Worm (Caenorhabditis elegans) whole organism, L4 larva: ENCODE data around the gene spsb-1.
A peak's percentile ranks its signal among the peaks of the same experiment; 100 is the strongest.

Source experiments
- F26F4.8 ChIP-seq: fragments of 200-800 bp; sonication (Bioruptor generic); conservative IDR thresholded peaks from 2 replicates; pipeline ENCODE4 v1.3.6; 2022; ENCODE audit warnings: missing genetic modification characterization, missing compliant biosample characterization
- R02D3.7 ChIP-seq: fragments of 150-350 bp; sonication (generic microtip); optimal IDR thresholded peaks from 3 replicates; lab custom pipeline; 2014; ENCODE audit warnings: missing biosample characterization, missing genetic modification characterization
- T26A8.4 ChIP-seq: fragments of 200-800 bp; sonication (Bioruptor generic); IDR thresholded peaks from 2 replicates; pipeline ENCODE4 v1.3.6; 2022; ENCODE audit warnings: missing genetic modification characterization, missing compliant biosample characterization
- ZK337.2 ChIP-seq: fragments of 200-800 bp; sonication (Bioruptor generic); IDR thresholded peaks from 2 replicates; pipeline ENCODE4 v1.3.6; 2022; ENCODE audit warnings: missing genetic modification reagents, missing genetic modification characterization, missing compliant biosample characterization
- aha-1 ChIP-seq: fragments of 150-350 bp; peaks from one replicate; lab custom pipeline; 2014; ENCODE audit warnings: missing biosample characterization, missing genetic modification characterization
- ama-1 ChIP-seq: fragments of 150-350 bp; optimal IDR thresholded peaks from 2 replicates; lab custom pipeline; 2014; ENCODE audit warnings: inconsistent platforms, mixed read lengths
- arid-1 ChIP-seq: fragments of 200-800 bp; sonication (Bioruptor generic); conservative IDR thresholded peaks from 2 replicates; pipeline ENCODE4 v1.3.6; 2022; ENCODE audit warnings: missing genetic modification reagents, missing genetic modification characterization, missing compliant biosample characterization
- ceh-62 ChIP-seq: sonication (generic microtip); optimal IDR thresholded peaks from 2 replicates; lab custom pipeline; 2017; ENCODE audit warnings: missing biosample characterization, missing genetic modification characterization
- cey-2 ChIP-seq: sonication (generic microtip); optimal IDR thresholded peaks from 3 replicates; lab custom pipeline; 2017; ENCODE audit warnings: missing genetic modification characterization, mild to moderate bottlenecking, missing compliant biosample characterization, antibody characterized with exemption, borderline replicate concordance; ENCODE audit not compliant: insufficient read depth
- ctbp-1 ChIP-seq: fragments of 200-800 bp; sonication (Bioruptor generic); IDR thresholded peaks from 2 replicates; pipeline ENCODE4 v1.3.6; 2022; ENCODE audit warnings: missing genetic modification reagents, missing genetic modification characterization, missing compliant biosample characterization
- daf-12 ChIP-seq: fragments of 150-350 bp; optimal IDR thresholded peaks from 2 replicates; lab custom pipeline; 2014; ENCODE audit warnings: missing biosample characterization, missing genetic modification reagents, missing genetic modification characterization
- daf-16 ChIP-seq, 3 experiments: sonication (generic microtip); optimal IDR thresholded peaks; 2 replicates each; lab custom pipeline; 2016 to 2017; ENCODE audit warnings: missing genetic modification characterization in 3 of 3, missing genetic modification reagents in 3 of 3, mild to moderate bottlenecking in 2 of 3, missing compliant biosample characterization in 2 of 3, missing biosample characterization in 1 of 3, moderate library complexity in 1 of 3
- duxl-1 ChIP-seq: sonication (generic microtip); optimal IDR thresholded peaks from 2 replicates; lab custom pipeline; 2016; ENCODE audit warnings: mild to moderate bottlenecking, missing genetic modification characterization, moderate library complexity, missing compliant biosample characterization; ENCODE audit not compliant: poor library complexity
- egl-43 ChIP-seq: fragments of 200-800 bp; sonication (Bioruptor generic); IDR thresholded peaks from 2 replicates; pipeline ENCODE4 v1.3.6; 2022; ENCODE audit warnings: missing genetic modification reagents, missing genetic modification characterization, missing compliant biosample characterization
- gei-8 ChIP-seq: fragments of 200-800 bp; sonication (Bioruptor generic); optimal IDR thresholded peaks from 2 replicates; lab custom pipeline; 2018; ENCODE audit warnings: mild to moderate bottlenecking, missing genetic modification characterization, missing compliant biosample characterization
- hlh-11 ChIP-seq: fragments of 200-800 bp; sonication (Bioruptor generic); optimal IDR thresholded peaks from 2 replicates; lab custom pipeline; 2018; ENCODE audit warnings: mild to moderate bottlenecking, missing genetic modification characterization, missing compliant biosample characterization
- hmg-1.1 ChIP-seq: fragments of 200-800 bp; sonication (Bioruptor generic); IDR thresholded peaks from 2 replicates; pipeline ENCODE4 v1.3.6; 2022; ENCODE audit warnings: missing genetic modification reagents, missing genetic modification characterization, missing compliant biosample characterization
- jun-1 ChIP-seq: fragments of 150-350 bp; optimal IDR thresholded peaks from 2 replicates; lab custom pipeline; 2014; ENCODE audit warnings: missing biosample characterization, missing genetic modification reagents, missing genetic modification characterization
- lin-38 ChIP-seq: fragments of 200-800 bp; sonication (Bioruptor generic); IDR thresholded peaks from 2 replicates; pipeline ENCODE4 v1.3.6; 2022; ENCODE audit warnings: missing genetic modification reagents, missing genetic modification characterization, missing compliant biosample characterization
- madf-9 ChIP-seq: fragments of 200-800 bp; sonication (Bioruptor generic); conservative IDR thresholded peaks from 2 replicates; pipeline ENCODE4 v1.3.6; 2022; ENCODE audit warnings: missing genetic modification reagents, missing genetic modification characterization, missing compliant biosample characterization
- mdl-1 ChIP-seq, 2 experiments: fragments of 150-350 bp in 1 of 2; sonication (generic microtip) in 1 of 2; optimal IDR thresholded peaks; 2 replicates each; lab custom pipeline; 2014 to 2017; ENCODE audit warnings: missing biosample characterization in 2 of 2, missing genetic modification characterization in 2 of 2
- mep-1 ChIP-seq: fragments of 150-350 bp; sonication (generic microtip); optimal IDR thresholded peaks from 3 replicates; lab custom pipeline; 2014; ENCODE audit warnings: missing biosample characterization, missing genetic modification characterization
- mxl-2 ChIP-seq: fragments of 200-800 bp; sonication (Bioruptor generic); conservative IDR thresholded peaks from 2 replicates; pipeline ENCODE4 v1.3.6; 2022; ENCODE audit warnings: missing genetic modification reagents, missing genetic modification characterization, missing compliant biosample characterization
- mxl-3 ChIP-seq: fragments of 200-800 bp; sonication (Bioruptor generic); optimal IDR thresholded peaks from 2 replicates; lab custom pipeline; 2018; ENCODE audit warnings: mild to moderate bottlenecking, missing genetic modification characterization, missing compliant biosample characterization
- nhr-11 ChIP-seq: fragments of 150-350 bp; optimal IDR thresholded peaks from 2 replicates; lab custom pipeline; 2014; ENCODE audit warnings: missing biosample characterization, missing genetic modification characterization
- nhr-42 ChIP-seq: fragments of 200-800 bp; sonication (Bioruptor generic); IDR thresholded peaks from 2 replicates; pipeline ENCODE4 v1.3.6; 2022; ENCODE audit warnings: missing genetic modification characterization, missing compliant biosample characterization
- nhr-77 ChIP-seq: fragments of 150-350 bp; optimal IDR thresholded peaks from 2 replicates; lab custom pipeline; 2014; ENCODE audit warnings: missing biosample characterization, missing genetic modification characterization
- pqm-1 ChIP-seq: sonication (generic microtip); optimal IDR thresholded peaks from 2 replicates; lab custom pipeline; 2017; ENCODE audit warnings: missing biosample characterization, missing genetic modification characterization
- set-16 ChIP-seq: fragments of 200-800 bp; sonication (Bioruptor generic); IDR thresholded peaks from 2 replicates; pipeline ENCODE4 v1.3.6; 2022; ENCODE audit warnings: missing genetic modification reagents, missing genetic modification characterization, missing compliant biosample characterization
- snpc-4 ChIP-seq: fragments of 150-350 bp; optimal IDR thresholded peaks from 2 replicates; lab custom pipeline; 2014; ENCODE audit warnings: missing biosample characterization, missing genetic modification characterization
- unc-62 ChIP-seq, 3 experiments: fragments of 150-350 bp in 1 of 3; sonication (generic microtip); optimal IDR thresholded peaks in 2 of 3; peaks in 1 of 3; 1 replicate in 1 of 3; 2 replicates in 2 of 3; lab custom pipeline; 2014 to 2017; ENCODE audit warnings: missing biosample characterization in 3 of 3, missing genetic modification characterization in 3 of 3, missing genetic modification reagents in 3 of 3, missing genotype in 1 of 3
- vab-7 ChIP-seq: fragments of 200-800 bp; sonication (Bioruptor generic); IDR thresholded peaks from 2 replicates; pipeline ENCODE4 v1.3.6; 2022; ENCODE audit warnings: missing genetic modification reagents, missing genetic modification characterization, missing compliant biosample characterization
- zip-11 ChIP-seq: fragments of 200-800 bp; sonication (Bioruptor generic); IDR thresholded peaks from 2 replicates; pipeline ENCODE4 v1.3.6; 2022; ENCODE audit warnings: missing genetic modification characterization, missing compliant biosample characterization

Gene spsb-1

DNA sequence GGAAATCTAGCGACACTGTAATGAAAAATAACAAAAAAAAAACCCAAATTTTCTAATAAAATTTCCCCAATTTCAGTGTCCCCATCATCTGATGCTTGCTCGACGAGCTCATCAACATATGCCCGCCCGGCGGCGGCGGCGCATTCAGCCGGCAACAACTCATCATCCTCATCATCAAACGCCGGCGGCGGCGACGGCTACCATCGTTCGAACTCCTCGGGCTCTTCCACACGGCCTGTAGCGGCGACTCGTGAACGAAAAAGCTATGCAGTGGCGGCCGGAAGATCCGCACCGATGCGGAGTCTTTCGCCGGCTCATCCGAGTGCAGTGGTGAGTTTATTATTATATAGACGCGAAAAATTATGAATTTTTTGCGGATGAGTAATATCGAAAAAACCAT is 23.6 kb downstream of the spsb-1 start (continued):
- TF ChIP-seq vab-7 (GFP tag; lab: Robert Waterston, UW) (no peak), nhr-42 (GFP tag; lab: Robert Waterston, UW) (0 out of 2 replicates have a peak, but pooled peaks have one; percentile 16), F26F4.8 (no peak), mxl-3 (GFP tag; lab: Kevin White, UChicago) (no peak)

DNA sequence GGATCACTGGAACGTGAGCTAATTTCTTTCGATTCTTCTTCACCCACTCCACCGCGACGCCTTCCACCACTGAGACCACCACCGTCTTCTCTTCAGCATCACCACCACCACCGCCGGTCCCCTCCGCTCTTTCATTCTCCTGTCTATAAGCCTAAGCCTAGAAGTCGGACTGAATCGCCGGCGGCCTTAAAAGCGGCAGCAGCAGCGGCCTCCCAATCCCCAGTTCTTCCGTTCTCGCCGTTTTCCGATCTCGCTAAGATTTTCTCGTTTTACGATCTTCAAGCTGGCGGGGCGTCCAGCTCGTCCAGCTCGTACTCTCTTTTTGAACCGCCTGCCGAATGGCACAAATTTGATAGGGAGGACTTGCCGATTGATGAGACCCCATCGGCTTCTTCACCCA is 29.7 kb downstream of the spsb-1 start:
- TF ChIP-seq mxl-2 (GFP tag; lab: Robert Waterston, UW) (no peak), lin-38 (GFP tag; lab: Robert Waterston, UW) (no peak), nhr-77 (tag; lab: Kevin White, UChicago) (no peak), cey-2 (tag; lab: Kevin White, UChicago) (no peak), T26A8.4 (no peak), mdl-1 (tag; optimal IDR thresholded peaks at IDR 0.05; lab: Kevin White, UChicago) (no peak), ctbp-1 (no peak), set-16 (peak; percentile 89), daf-16 (GFP tag; optimal IDR thresholded peaks at IDR 0.05; lab: Kevin White, UChicago) (no peak), daf-16 (tag; optimal IDR thresholded peaks at IDR 0.05; lab: Kevin White, UChicago) (no peak), egl-43 (GFP tag; lab: Robert Waterston, UW) (0 out of 2 replicates have a peak, but pooled peaks have one; percentile 13), nhr-42 (GFP tag; lab: Robert Waterston, UW) (no peak), daf-12 (tag; lab: Kevin White, UChicago) (no peak), gei-8 (no peak), hmg-1.1 (GFP tag; lab: Robert Waterston, UW) (no peak), ceh-62 (no peak), aha-1 (tag; lab: Kevin White, UChicago) (peak; percentile 57), ZK337.2 (no peak), hlh-11 (tag; lab: Kevin White, UChicago) (no peak), arid-1 (GFP tag; lab: Robert Waterston, UW) (no peak), R02D3.7 (tag; lab: Kevin White, UChicago) (no peak), snpc-4 (tag; lab: Kevin White, UChicago) (no peak)

ce11 chrII:15226805-15227204 is 30.3 kb downstream of the spsb-1 start:
- no peak for TF ChIP-seq pqm-1
- TF ChIP-seq mep-1 = no peak
- TF ChIP-seq jun-1 (tag; lab: Kevin White, UChicago) = no peak
- TF ChIP-seq duxl-1 = no peak
- no peak for TF ChIP-seq daf-12 (tag; lab: Kevin White, UChicago)
- peak in 1 of 2 experiments; percentile 91 for TF ChIP-seq unc-62 (GFP tag; optimal IDR thresholded peaks at IDR 0.05 in 1 of 2; lab: Kevin White, UChicago)
- no peak for TF ChIP-seq unc-62 (tag; optimal IDR thresholded peaks at IDR 0.05; lab: Kevin White, UChicago)
- TF ChIP-seq zip-11 (GFP tag; lab: Robert Waterston, UW) = no peak
- no peak for TF ChIP-seq madf-9 (GFP tag; lab: Robert Waterston, UW)
- TF ChIP-seq, all 104 proteins: peak for 1

ce11 chrII:15228005-15228404 is 31.5 kb downstream of the spsb-1 start:
- TF ChIP-seq egl-43 (GFP tag; lab: Robert Waterston, UW) (0 out of 2 replicates have a peak, but pooled peaks have one; percentile 9), nhr-11 (tag; lab: Kevin White, UChicago) (no peak), arid-1 (GFP tag; lab: Robert Waterston, UW) (0 out of 2 replicates have a peak, but pooled peaks have one; percentile 3), ama-1 (lab: Kevin White, UChicago) (peak; percentile 23), unc-62 (GFP tag; optimal IDR thresholded peaks at IDR 0.05 in 1 of 2; lab: Kevin White, UChicago) (peak in 1 of 2 experiments; percentile 96), unc-62 (tag; optimal IDR thresholded peaks at IDR 0.05; lab: Kevin White, UChicago) (no peak)
